Fruit fly (Drosophila melanogaster): ENCODE results near the gene CG12523.

dm6 chr3L:10827348-10827747 lies 26.4 kb downstream of the CG12523 start:
- no peak for TF ChIP-seq dl (GFP tag; optimal IDR thresholded peaks at IDR 0.05; ENCODE audit: insufficient read depth in 1 of 2, partially characterized antibody in 2 of 2)
- no peak for TF ChIP-seq OdsH (GFP tag; optimal IDR thresholded peaks at IDR 0.05)
- no peak for TF ChIP-seq sv (GFP tag; optimal IDR thresholded peaks at IDR 0.05)
- TF ChIP-seq Hr78 (GFP tag; optimal IDR thresholded peaks at IDR 0.05), result no peak
- TF ChIP-seq h (GFP tag; optimal IDR thresholded peaks at IDR 0.05), result no peak
- TF ChIP-seq Mio (GFP tag; optimal IDR thresholded peaks at IDR 0.05), result no peak

All from whole organism, wandering third instar larva.